Fruit fly (Drosophila melanogaster) whole organism: ENCODE measurements around the gene CG12541.

Experiments
- CG8478 ChIP-seq: fragments of >200 bp; optimal IDR thresholded peaks from 2 replicates; lab custom pipeline; 2018; ENCODE audit warnings: inconsistent platforms
- Dll ChIP-seq: fragments of >200 bp; optimal IDR thresholded peaks from 2 replicates; lab custom pipeline; 2017
- EcR ChIP-seq, 2 experiments: fragments of >200 bp; optimal IDR thresholded peaks; 2 replicates each; lab custom pipeline; 2017; ENCODE audit warnings: missing biosample characterization in 2 of 2, missing genetic modification characterization in 2 of 2, missing genetic modification reagents in 2 of 2
- pan ChIP-seq: fragments of >200 bp; optimal IDR thresholded peaks from 2 replicates; lab custom pipeline; 2017
- psq ChIP-seq: fragments of >200 bp; optimal IDR thresholded peaks from 2 replicates; lab custom pipeline; 2017

DNA sequence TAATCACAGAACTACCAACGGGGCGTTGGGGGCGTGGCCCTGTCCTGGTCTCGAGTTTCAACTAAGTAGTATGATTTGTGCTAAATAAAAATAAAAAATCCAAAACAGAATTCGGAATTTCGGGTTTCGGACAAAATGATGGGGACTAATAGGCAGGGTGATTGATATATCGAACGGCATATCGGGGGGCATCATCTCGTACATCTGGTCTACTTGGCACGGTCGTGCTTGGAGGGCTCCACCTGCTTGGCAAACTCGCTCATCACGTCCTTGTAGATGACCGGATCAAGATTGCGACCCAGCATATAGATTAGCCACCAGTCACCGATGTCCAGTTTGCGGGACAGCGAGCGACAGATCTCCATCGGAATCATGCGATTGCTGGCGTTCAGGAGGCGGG, 91.6 kb downstream of the CG12541 start:
- TF ChIP-seq psq (lab: Kevin White, UChicago) (no peak), Dll (no peak), pan (lab: Kevin White, UChicago) (no peak), CG8478 (lab: Kevin White, UChicago) (no peak), EcR (GFP tag; optimal IDR thresholded peaks at IDR 0.05; lab: Kevin White, UChicago) (no peak)
